Fruit fly (Drosophila melanogaster) whole organism, embryonic: ENCODE data around the gene alpha-Man-IIb.

Experiments used
- Atf-2 ChIP-seq: fragments of 200-800 bp; sonication (Bioruptor generic); optimal IDR thresholded peaks from 2 replicates; lab custom pipeline; 2016; ENCODE audit warnings: missing biosample characterization, missing genetic modification characterization
- Awh ChIP-seq: fragments of 200-800 bp; sonication (Bioruptor generic); IDR thresholded peaks from 2 replicates; pipeline ENCODE4, ENCODE4 v1.3.6; 2022; ENCODE audit warnings: missing biosample characterization, missing genetic modification characterization
- B-H1 ChIP-seq: fragments of 200-800 bp; sonication (Bioruptor generic); IDR thresholded peaks from 3 replicates; pipeline ENCODE4 v1.3.6; 2022; ENCODE audit warnings: missing biosample characterization, missing genetic modification characterization
- Blimp-1 ChIP-seq: fragments of 200-800 bp; sonication (Bioruptor generic); optimal IDR thresholded peaks from 3 replicates; lab custom pipeline; 2018; ENCODE audit warnings: missing biosample characterization, missing genetic modification characterization, mild to moderate bottlenecking, moderate library complexity, missing genetic modification reagents
- CG10147 ChIP-seq: fragments of 200-800 bp; sonication (Bioruptor generic); optimal IDR thresholded peaks from 2 replicates; lab custom pipeline; 2019; ENCODE audit warnings: missing biosample characterization, mild to moderate bottlenecking, missing genetic modification characterization, moderate library complexity
- CG11247 ChIP-seq: fragments of 200-800 bp; sonication (Bioruptor generic); IDR thresholded peaks from 2 replicates; pipeline ENCODE4 v1.3.6; 2022; ENCODE audit warnings: missing biosample characterization, missing genetic modification characterization
- CG12236 ChIP-seq: fragments of 200-800 bp; sonication (Bioruptor generic); optimal IDR thresholded peaks from 2 replicates; lab custom pipeline; 2016; ENCODE audit warnings: missing biosample characterization, missing genetic modification characterization
- CG12942 ChIP-seq: fragments of 200-800 bp; sonication (Bioruptor generic); optimal IDR thresholded peaks from 3 replicates; lab custom pipeline; 2016; ENCODE audit warnings: missing biosample characterization, missing genetic modification characterization
- CG13424 ChIP-seq: fragments of 200-800 bp; sonication (Bioruptor generic); optimal IDR thresholded peaks from 2 replicates; lab custom pipeline; 2019; ENCODE audit warnings: missing biosample characterization, mild to moderate bottlenecking, missing genetic modification characterization, moderate library complexity
- CG15514 ChIP-seq: fragments of 200-800 bp; sonication (Bioruptor generic); optimal IDR thresholded peaks from 3 replicates; lab custom pipeline; 2017; ENCODE audit warnings: missing biosample characterization, missing genetic modification characterization, mild to moderate bottlenecking, moderate library complexity, missing genetic modification reagents
- CG16863 ChIP-seq: fragments of 200-800 bp; sonication (Bioruptor generic); optimal IDR thresholded peaks from 3 replicates; lab custom pipeline; 2016; ENCODE audit warnings: missing biosample characterization, missing genetic modification characterization
- CG2120 ChIP-seq: fragments of 200-800 bp; sonication (Bioruptor generic); optimal IDR thresholded peaks from 3 replicates; lab custom pipeline; 2016; ENCODE audit warnings: missing biosample characterization, missing genetic modification characterization
- CG30403 ChIP-seq: fragments of 200-800 bp; sonication (Bioruptor generic); optimal IDR thresholded peaks from 3 replicates; lab custom pipeline; 2016; ENCODE audit warnings: missing biosample characterization, missing genetic modification characterization
- CG31441 ChIP-seq: fragments of 200-800 bp; sonication (Bioruptor generic); IDR thresholded peaks from 2 replicates; pipeline ENCODE4 v1.3.6; 2022; ENCODE audit warnings: missing biosample characterization, missing genetic modification characterization
- CG32767 ChIP-seq: fragments of 200-800 bp; sonication (Bioruptor generic); IDR thresholded peaks from 2 replicates; pipeline ENCODE4 v1.3.6; 2022; ENCODE audit warnings: missing biosample characterization, missing genetic modification characterization
- CG34224 ChIP-seq: fragments of 200-800 bp; sonication (Bioruptor generic); IDR thresholded peaks from 3 replicates; pipeline ENCODE4 v1.3.6; 2022; ENCODE audit warnings: missing biosample characterization, missing genetic modification characterization; ENCODE audit not compliant: partially characterized antibody
- CG7357 ChIP-seq: fragments of 200-800 bp; sonication (Bioruptor generic); IDR thresholded peaks from 3 replicates; pipeline ENCODE4 v1.3.6; 2022; ENCODE audit warnings: missing biosample characterization, missing genetic modification characterization
- CG7786 ChIP-seq: fragments of 200-800 bp; sonication (Bioruptor generic); optimal IDR thresholded peaks from 2 replicates; lab custom pipeline; 2016; ENCODE audit warnings: missing biosample characterization, missing genetic modification characterization
- CG7963 ChIP-seq: fragments of 200-800 bp; sonication (Bioruptor generic); IDR thresholded peaks from 3 replicates; pipeline ENCODE4 v1.3.6; 2022; ENCODE audit warnings: missing biosample characterization, missing genetic modification characterization; ENCODE audit not compliant: partially characterized antibody
- CG8089 ChIP-seq: fragments of 200-800 bp; sonication (Bioruptor generic); optimal IDR thresholded peaks from 3 replicates; lab custom pipeline; 2016; ENCODE audit warnings: missing biosample characterization, missing genetic modification characterization
- CG8290 ChIP-seq, 3 experiments: fragments of 200-800 bp; sonication (Bioruptor generic); optimal IDR thresholded peaks; 2 replicates each; lab custom pipeline; 2016 to 2019; ENCODE audit warnings: missing biosample characterization in 3 of 3, missing genetic modification characterization in 3 of 3, mild to moderate bottlenecking in 2 of 3, moderate library complexity in 1 of 3
- CG8478 ChIP-seq: fragments of >200 bp; optimal IDR thresholded peaks from 2 replicates; lab custom pipeline; 2018
- CG9727 ChIP-seq: fragments of 200-800 bp; sonication (Bioruptor generic); optimal IDR thresholded peaks from 3 replicates; lab custom pipeline; 2017; ENCODE audit warnings: missing biosample characterization, mild to moderate bottlenecking, missing genetic modification characterization
- CoRest ChIP-seq: fragments of 200-800 bp; sonication (Bioruptor generic); optimal IDR thresholded peaks from 3 replicates; lab custom pipeline; 2018; ENCODE audit warnings: missing biosample characterization, mild to moderate bottlenecking, missing genetic modification characterization, moderate library complexity
- D19A ChIP-seq: fragments of 200-800 bp; optimal IDR thresholded peaks from 3 replicates; lab custom pipeline; 2019; ENCODE audit warnings: missing biosample characterization, mild to moderate bottlenecking, missing genetic modification characterization, moderate library complexity
- Dip2 ChIP-seq: fragments of 200-800 bp; sonication (Bioruptor generic); IDR thresholded peaks from 2 replicates; pipeline ENCODE4 v1.3.6; 2022; ENCODE audit warnings: missing biosample characterization, missing genetic modification characterization
- E2f2 ChIP-seq: fragments of 200-800 bp; sonication (Bioruptor generic); IDR thresholded peaks from 2 replicates; pipeline ENCODE4 v1.3.6; 2022; ENCODE audit warnings: missing biosample characterization, missing genetic modification characterization
- Eip74EF ChIP-seq, 2 experiments: fragments of 200-800 bp in 1 of 2; fragments of >200 bp in 1 of 2; sonication (Bioruptor generic) in 1 of 2; optimal IDR thresholded peaks; 2 replicates each; lab custom pipeline; 2017 to 2019; ENCODE audit warnings: missing biosample characterization in 2 of 2, missing genetic modification characterization in 2 of 2, mild to moderate bottlenecking in 1 of 2, moderate library complexity in 1 of 2
- HLH54F ChIP-seq: fragments of 200-800 bp; sonication (Bioruptor generic); optimal IDR thresholded peaks from 3 replicates; lab custom pipeline; 2016; ENCODE audit warnings: missing biosample characterization, missing genetic modification characterization
- Max ChIP-seq: fragments of 200-800 bp; sonication (Bioruptor generic); optimal IDR thresholded peaks from 2 replicates; lab custom pipeline; 2016; ENCODE audit warnings: missing biosample characterization, mild to moderate bottlenecking, missing genetic modification characterization
- Med ChIP-seq: fragments of 200-800 bp; sonication (Bioruptor generic); peaks from one replicate; lab custom pipeline; 2016; ENCODE audit warnings: missing biosample characterization, missing genetic modification characterization, mild to moderate bottlenecking, inconsistent platforms, moderate library complexity
- Sry-δ ChIP-seq: fragments of 200-800 bp; sonication (Bioruptor generic); optimal IDR thresholded peaks from 2 replicates; lab custom pipeline; 2016; ENCODE audit warnings: missing biosample characterization, missing genetic modification characterization
- Vsx1 ChIP-seq: fragments of 200-800 bp; sonication (Bioruptor generic); optimal IDR thresholded peaks from 2 replicates; lab custom pipeline; 2017; ENCODE audit warnings: missing biosample characterization, mild to moderate bottlenecking, missing genetic modification characterization, missing genetic modification reagents
- YL-1 ChIP-seq: fragments of 200-800 bp; sonication (Bioruptor generic); optimal IDR thresholded peaks from 3 replicates; lab custom pipeline; 2017; ENCODE audit warnings: missing biosample characterization, mild to moderate bottlenecking, missing genetic modification characterization
- amos ChIP-seq: fragments of 200-800 bp; sonication (Bioruptor generic); IDR thresholded peaks from 2 replicates; pipeline ENCODE4 v1.3.6; 2022; ENCODE audit warnings: missing biosample characterization, missing genetic modification characterization; ENCODE audit not compliant: partially characterized antibody
- ara ChIP-seq: fragments of 200-800 bp; sonication (Bioruptor generic); IDR thresholded peaks from 2 replicates; pipeline ENCODE4 v1.3.6; 2022; ENCODE audit warnings: missing biosample characterization, missing genetic modification characterization
- br ChIP-seq: fragments of >200 bp; optimal IDR thresholded peaks from 2 replicates; lab custom pipeline; 2017
- cg ChIP-seq: fragments of 200-800 bp; sonication (Bioruptor generic); optimal IDR thresholded peaks from 3 replicates; lab custom pipeline; 2019; ENCODE audit warnings: missing biosample characterization, mild to moderate bottlenecking, missing genetic modification characterization, moderate library complexity
- crp ChIP-seq, 2 experiments: fragments of 200-800 bp; sonication (Bioruptor generic); optimal IDR thresholded peaks; 2 replicates in 1 of 2; 3 replicates in 1 of 2; lab custom pipeline; 2017; ENCODE audit warnings: missing biosample characterization in 2 of 2, missing genetic modification characterization in 2 of 2, mild to moderate bottlenecking in 1 of 2, moderate library complexity in 1 of 2
- ham ChIP-seq: fragments of 200-800 bp; sonication (Bioruptor generic); IDR thresholded peaks from 2 replicates; pipeline ENCODE4 v1.3.6; 2022; ENCODE audit warnings: missing biosample characterization, missing genetic modification characterization
- klu ChIP-seq: fragments of 200-800 bp; sonication (Bioruptor generic); IDR thresholded peaks from 2 replicates; pipeline ENCODE4 v1.3.6; 2022; ENCODE audit warnings: missing biosample characterization, missing genetic modification characterization
- lmd ChIP-seq: fragments of 200-800 bp; sonication (Bioruptor generic); IDR thresholded peaks from 2 replicates; pipeline ENCODE4 v1.3.6; 2022; ENCODE audit warnings: missing biosample characterization, missing genetic modification characterization
- nerfin-1 ChIP-seq: fragments of 200-800 bp; sonication (Bioruptor generic); optimal IDR thresholded peaks from 3 replicates; lab custom pipeline; 2019; ENCODE audit warnings: missing biosample characterization, mild to moderate bottlenecking, missing genetic modification characterization, moderate library complexity
- oc ChIP-seq: fragments of 200-800 bp; sonication (Bioruptor generic); optimal IDR thresholded peaks from 2 replicates; lab custom pipeline; 2018; ENCODE audit warnings: missing biosample characterization, mild to moderate bottlenecking, missing genetic modification characterization, moderate library complexity
- odd ChIP-seq: fragments of 200-800 bp; sonication (Bioruptor generic); optimal IDR thresholded peaks from 2 replicates; lab custom pipeline; 2017; ENCODE audit warnings: missing biosample characterization, mild to moderate bottlenecking, missing genetic modification characterization
- pita ChIP-seq: fragments of 200-800 bp; sonication (Bioruptor generic); optimal IDR thresholded peaks from 2 replicates; lab custom pipeline; 2017; ENCODE audit warnings: missing biosample characterization, mild to moderate bottlenecking, missing genetic modification characterization
- schlank ChIP-seq: fragments of 200-800 bp; sonication (Bioruptor generic); optimal IDR thresholded peaks from 2 replicates; lab custom pipeline; 2018; ENCODE audit warnings: missing biosample characterization, mild to moderate bottlenecking, missing genetic modification characterization
- sr ChIP-seq: fragments of 200-800 bp; sonication (Bioruptor generic); IDR thresholded peaks from 3 replicates; pipeline ENCODE4 v1.3.6; 2022; ENCODE audit warnings: missing biosample characterization, missing genetic modification characterization
- trem ChIP-seq: fragments of 200-800 bp; optimal IDR thresholded peaks from 3 replicates; lab custom pipeline; 2019; ENCODE audit warnings: missing biosample characterization, mild to moderate bottlenecking, missing genetic modification characterization, moderate library complexity
- zen ChIP-seq: fragments of 200-800 bp; sonication (Bioruptor generic); optimal IDR thresholded peaks from 3 replicates; lab custom pipeline; 2018; ENCODE audit warnings: missing biosample characterization, mild to moderate bottlenecking, missing genetic modification characterization, moderate library complexity

alpha-Man-IIb gene

dm6 chr3R:15794258-15794727 is 9.8 kb upstream of the alpha-Man-IIb start (continued):
- peak in 1 of 2 experiments; percentile 92 for TF ChIP-seq Eip74EF (GFP tag; optimal IDR thresholded peaks at IDR 0.05; lab: Kevin White, UChicago)
- TF ChIP-seq CG8290 (GFP tag; optimal IDR thresholded peaks at IDR 0.05; lab: Kevin White, UChicago): no peak
- no peak for TF ChIP-seq CG8290 (tag; optimal IDR thresholded peaks at IDR 0.05; lab: Kevin White, UChicago)
- no peak for TF ChIP-seq CG30403 (GFP tag; lab: Kevin White, UChicago)
- TF ChIP-seq YL-1 (GFP tag; lab: Kevin White, UChicago): peak; percentile 60
- peak; percentile 45 for TF ChIP-seq CG15514
- no peak; the same call in 1 of the 2 replicates for TF ChIP-seq lmd (GFP tag; lab: Robert Waterston, UW)
- TF ChIP-seq CG12942 (GFP tag; lab: Kevin White, UChicago): peak; percentile 47
- no peak for TF ChIP-seq klu
- no peak for TF ChIP-seq sr (GFP tag; lab: Robert Waterston, UW)
- TF ChIP-seq CG32767 (GFP tag; lab: Robert Waterston, UW): peak; percentile 67; the same call in 1 of the 2 replicates
- peak; percentile 42 for TF ChIP-seq CG9727
- TF ChIP-seq D19A: no peak
- TF ChIP-seq CG31441 (GFP tag; lab: Robert Waterston, UW): no peak
- TF ChIP-seq zen: peak; percentile 3
- TF ChIP-seq CG8089: peak; percentile 30
- TF ChIP-seq Vsx1: peak; percentile 61
- TF ChIP-seq CG8478 (lab: Kevin White, UChicago): peak; percentile 98
- no peak for TF ChIP-seq amos (GFP tag; lab: Robert Waterston, UW)
- peak; percentile 9 for TF ChIP-seq Blimp-1
- peak; percentile 14 for TF ChIP-seq CG13424 (tag; lab: Kevin White, UChicago)
- peak; percentile 5 for TF ChIP-seq trem (tag; lab: Kevin White, UChicago)
- peak; percentile 86 for TF ChIP-seq Med (GFP tag; lab: Kevin White, UChicago)
- TF ChIP-seq pita: no peak
- peak; percentile 60; the same call in 1 of the 2 replicates for TF ChIP-seq CG11247 (GFP tag; lab: Robert Waterston, UW)
- no peak for TF ChIP-seq ara (GFP tag; lab: Robert Waterston, UW)
- peak; percentile 58 for TF ChIP-seq CG2120
- no peak for TF ChIP-seq CG7357 (GFP tag; lab: Robert Waterston, UW)
- no peak for TF ChIP-seq CG7963 (GFP tag; lab: Robert Waterston, UW)
- no peak for TF ChIP-seq crp (GFP tag; optimal IDR thresholded peaks at IDR 0.05; lab: Kevin White, UChicago)
- TF ChIP-seq CG12236 (GFP tag; lab: Kevin White, UChicago): peak; percentile 33
- no peak for TF ChIP-seq odd (GFP tag; lab: Kevin White, UChicago)
- TF ChIP-seq CG10147: peak; percentile 4
- peak; percentile 26; the same call in 1 of the 3 replicates for TF ChIP-seq B-H1
- no peak for TF ChIP-seq ham (GFP tag; lab: Robert Waterston, UW)
- TF ChIP-seq oc: no peak
- peak; percentile 8 for TF ChIP-seq Sry-δ (GFP tag; lab: Kevin White, UChicago)
- TF ChIP-seq cg (GFP tag; lab: Kevin White, UChicago): peak; percentile 99
- TF ChIP-seq CG16863 (GFP tag; lab: Kevin White, UChicago): peak; percentile 51
- no peak for TF ChIP-seq CG34224 (GFP tag; lab: Robert Waterston, UW)
- TF ChIP-seq br: no peak
- TF ChIP-seq CG7786 (GFP tag; lab: Kevin White, UChicago): no peak
- peak; percentile 15 for TF ChIP-seq CoRest (tag; lab: Kevin White, UChicago)
- peak; percentile 74 for TF ChIP-seq Awh (GFP tag; lab: Robert Waterston, UW)
- TF ChIP-seq E2f2: 0 out of 2 replicates have a peak, but pooled peaks have one; percentile 28
- TF ChIP-seq schlank (tag; lab: Kevin White, UChicago): peak; percentile 13
- no peak for TF ChIP-seq Dip2 (GFP tag; lab: Robert Waterston, UW)
- TF ChIP-seq Max (GFP tag; lab: Kevin White, UChicago): peak; percentile 50
- TF ChIP-seq nerfin-1 (tag; lab: Kevin White, UChicago): peak; percentile 62
- peak; percentile 37 for TF ChIP-seq HLH54F
- peak; percentile 1 for TF ChIP-seq Atf-2 (GFP tag; lab: Kevin White, UChicago)
